Fruit fly (Drosophila melanogaster): ENCODE data around the gene rau.

DNA sequence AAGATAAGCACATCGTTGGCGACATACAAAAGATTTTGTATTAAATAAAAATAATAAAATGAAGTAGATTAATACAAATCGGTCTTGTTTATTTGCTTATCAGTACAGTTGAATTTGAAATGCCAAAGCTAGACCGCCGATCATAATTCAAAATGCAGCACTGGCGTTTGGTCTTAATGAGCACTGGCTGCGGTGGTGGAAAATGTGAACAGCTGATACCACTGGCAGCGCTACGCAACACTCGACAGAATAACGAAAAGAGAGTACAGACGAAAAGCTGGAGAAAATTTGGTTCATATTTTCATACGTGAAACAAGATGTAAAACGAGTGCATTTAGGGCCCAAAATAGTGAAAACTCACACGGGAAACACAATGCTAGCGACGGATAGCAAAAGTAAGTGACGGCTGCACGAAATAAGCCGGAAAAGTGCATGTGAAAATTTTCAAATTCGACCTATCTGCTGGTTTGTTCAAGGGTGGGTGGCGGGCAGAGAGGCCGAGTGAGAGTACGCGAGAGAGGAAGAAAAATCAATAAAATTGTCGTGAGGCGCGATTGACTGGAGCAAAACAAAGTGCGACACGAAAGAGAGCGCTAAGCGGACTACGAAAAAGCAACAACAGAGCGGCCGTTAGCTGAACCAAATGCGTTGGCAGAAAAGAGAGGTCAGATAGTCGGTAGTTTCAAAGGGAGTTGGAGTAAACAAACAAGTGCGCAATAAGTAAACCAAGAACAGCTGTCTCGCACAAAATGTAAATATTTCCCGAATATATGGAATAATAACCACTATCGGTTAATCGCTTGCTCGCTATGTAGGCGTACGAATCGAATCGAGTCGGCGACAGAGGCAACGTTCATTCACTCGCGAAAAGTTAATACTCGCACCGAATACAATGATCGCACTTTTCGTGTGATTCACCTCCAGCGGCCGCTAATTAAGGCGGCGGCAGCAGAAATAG lies 27.9 kb upstream of the rau start, which contains the start of gene bchs:
- TF ChIP-seq woc (GFP tag; optimal IDR thresholded peaks at IDR 0.05) (no peak), usp (GFP tag; optimal IDR thresholded peaks at IDR 0.05) (no peak), Dfd (GFP tag; optimal IDR thresholded peaks at IDR 0.05) (no peak), fru (GFP tag; optimal IDR thresholded peaks at IDR 0.05) (no peak), OdsH (GFP tag; optimal IDR thresholded peaks at IDR 0.05) (peak; percentile 82), Hr78 (GFP tag; optimal IDR thresholded peaks at IDR 0.05) (no peak)

All from whole organism, wandering third instar larva.